Worm (Caenorhabditis elegans): Measurements from ENCODE around the gene K02A6.3.

DNA sequence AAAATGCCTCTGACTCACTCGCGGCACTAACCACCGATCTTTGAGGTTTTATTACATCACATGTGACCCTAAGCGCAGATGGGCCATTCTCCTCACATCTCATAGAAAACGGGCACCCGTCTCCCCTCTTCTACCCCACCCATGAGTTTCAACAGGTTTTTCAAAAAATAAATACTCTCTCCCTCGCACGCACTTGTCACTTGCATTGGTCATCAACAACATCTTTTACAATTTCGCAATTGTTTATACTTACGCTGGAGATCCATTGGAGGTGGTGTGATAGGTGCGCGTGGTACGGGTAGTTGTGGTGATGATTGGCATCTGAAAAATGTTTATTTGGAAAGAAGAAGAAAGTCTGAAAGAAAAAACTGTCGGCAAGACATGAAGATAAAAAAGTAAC is 4.3 kb upstream of the K02A6.3 start, which contains the start of gene M60.4:
- TF ChIP-seq zag-1 (tag; optimal IDR thresholded peaks at IDR 0.05) (no peak), egl-27 (tag; optimal IDR thresholded peaks at IDR 0.05) (peak; percentile 11), elt-3 (tag; optimal IDR thresholded peaks at IDR 0.05) (peak in 1 of 3 experiments; percentile 42), nhr-76 (tag; optimal IDR thresholded peaks at IDR 0.05) (no peak), fos-1 (tag; optimal IDR thresholded peaks at IDR 0.05) (no peak), nfya-1 (tag; optimal IDR thresholded peaks at IDR 0.05; ENCODE audit: insufficient read depth) (peak; percentile 49), aly-2 (tag; optimal IDR thresholded peaks at IDR 0.05) (no peak), fkh-10 (GFP tag; optimal IDR thresholded peaks at IDR 0.05) (no peak), mdl-1 (tag; optimal IDR thresholded peaks at IDR 0.05) (peak; percentile 56), ceh-16 (tag; optimal IDR thresholded peaks at IDR 0.05) (no peak), lin-15B (tag; optimal IDR thresholded peaks at IDR 0.05) (no peak), unc-62 (GFP tag; optimal IDR thresholded peaks at IDR 0.05) (peak; percentile 79)
